Fruit fly (Drosophila melanogaster): ENCODE results near the gene CG42729.

Gene CG42729

dm6 chr3L:15504687-15505086 lies 22.6 kb downstream of the CG42729 start, which contains the start of gene CG7857 (continued):
- TF ChIP-seq Bteb2 (GFP tag; optimal IDR thresholded peaks at IDR 0.05) (no peak), CG6791 (GFP tag; IDR thresholded peaks at IDR 0.05; ENCODE audit: partially characterized antibody) (no peak), CG32532 (GFP tag; IDR thresholded peaks at IDR 0.05) (no peak), CG13287 (GFP tag; IDR thresholded peaks at IDR 0.05; ENCODE audit: partially characterized antibody) (peak; percentile 31; the same call in 1 of the 2 replicates), Neu2 (GFP tag; optimal IDR thresholded peaks at IDR 0.05; ENCODE audit: borderline replicate concordance) (no peak), nerfin-2 (GFP tag; IDR thresholded peaks at IDR 0.05; ENCODE audit: partially characterized antibody) (no peak), gfzf (GFP tag; optimal IDR thresholded peaks at IDR 0.05) (peak; percentile 62), rib (GFP tag; IDR thresholded peaks at IDR 0.05) (no peak), CG11247 (GFP tag; IDR thresholded peaks at IDR 0.05) (no peak), ac (GFP tag; optimal IDR thresholded peaks at IDR 0.05) (no peak), Spps (tag; optimal IDR thresholded peaks at IDR 0.05) (no peak), CG4282 (GFP tag; optimal IDR thresholded peaks at IDR 0.05) (no peak), slou (GFP tag; optimal IDR thresholded peaks at IDR 0.05) (no peak), Myb (GFP tag; optimal IDR thresholded peaks at IDR 0.05) (peak; percentile 43), MESR4 (GFP tag; optimal IDR thresholded peaks at IDR 0.05) (peak; percentile 32), gro (GFP tag; optimal IDR thresholded peaks at IDR 0.05) (no peak), CG14710 (tag; optimal IDR thresholded peaks at IDR 0.05) (peak; percentile 64), Dp (GFP tag; optimal IDR thresholded peaks at IDR 0.05) (peak; percentile 72), vvl (GFP tag; IDR thresholded peaks at IDR 0.05) (no peak), E2f2 (GFP tag; IDR thresholded peaks at IDR 0.05) (peak; percentile 81), lbe (GFP tag; optimal IDR thresholded peaks at IDR 0.05) (no peak), Poxn (GFP tag; IDR thresholded peaks at IDR 0.05) (no peak), sens-2 (GFP tag; IDR thresholded peaks at IDR 0.05) (no peak), pzg (GFP tag; optimal IDR thresholded peaks at IDR 0.05) (peak; percentile 38), CG1602 (GFP tag; optimal IDR thresholded peaks at IDR 0.05) (no peak), hth (optimal IDR thresholded peaks at IDR 0.05) (no peak), Dfd (GFP tag; optimal IDR thresholded peaks at IDR 0.05) (no peak), wdn (GFP tag; IDR thresholded peaks at IDR 0.05) (no peak), insv (GFP tag; optimal IDR thresholded peaks at IDR 0.05) (no peak), gt (GFP tag; IDR thresholded peaks at IDR 0.05) (no peak), gem (tag; optimal IDR thresholded peaks at IDR 0.05) (no peak), Doc2 (GFP tag; IDR thresholded peaks at IDR 0.05) (no peak), CG7786 (GFP tag; optimal IDR thresholded peaks at IDR 0.05) (no peak), CG31224 (GFP tag; IDR thresholded peaks at IDR 0.05) (no peak), sim (GFP tag; IDR thresholded peaks at IDR 0.05) (no peak), CG17612 (GFP tag; IDR thresholded peaks at IDR 0.05) (no peak), Side (GFP tag; optimal IDR thresholded peaks at IDR 0.05) (no peak), Hey (tag; optimal IDR thresholded peaks at IDR 0.05) (no peak)

DNA sequence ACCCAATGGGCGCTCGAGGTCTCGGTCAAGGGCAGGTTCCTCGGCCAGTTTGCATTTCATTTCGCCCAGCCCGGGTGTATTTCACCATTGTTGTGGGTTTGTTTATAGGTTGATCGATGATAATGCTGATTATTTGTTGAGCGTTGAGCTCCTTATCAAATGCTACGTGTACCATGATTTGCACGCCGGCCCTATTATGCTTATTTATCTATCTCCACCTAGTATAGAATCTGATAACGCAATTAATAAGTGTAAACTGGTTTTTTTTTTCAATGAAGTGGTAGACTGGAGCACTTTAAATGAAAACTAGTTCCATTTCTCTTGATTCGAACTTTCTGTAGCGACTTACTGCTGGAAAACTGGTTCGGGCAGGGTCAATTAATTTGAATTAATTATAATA lies 25.1 kb downstream of the CG42729 start:
- TF ChIP-seq ftz-f1 (GFP tag; optimal IDR thresholded peaks at IDR 0.05) (peak; percentile 43), sug (tag; optimal IDR thresholded peaks at IDR 0.05) (peak; percentile 26), exex (tag; optimal IDR thresholded peaks at IDR 0.05) (peak; percentile 89), sqz (GFP tag; optimal IDR thresholded peaks at IDR 0.05) (peak; percentile 33), CG15514 (GFP tag; optimal IDR thresholded peaks at IDR 0.05) (peak; percentile 87), sens (GFP tag) (peak; percentile 73), CG34376 (GFP tag; optimal IDR thresholded peaks at IDR 0.05) (peak; percentile 53), rib (GFP tag; IDR thresholded peaks at IDR 0.05) (0 out of 2 replicates have a peak, but pooled peaks have one; percentile 25), grn (GFP tag; optimal IDR thresholded peaks at IDR 0.05) (peak; percentile 82), da (GFP tag; optimal IDR thresholded peaks at IDR 0.05) (no peak), chm (GFP tag; IDR thresholded peaks at IDR 0.05) (no peak), CG17186 (GFP tag; optimal IDR thresholded peaks at IDR 0.05) (no peak), mirr (GFP tag; optimal IDR thresholded peaks at IDR 0.05) (peak; percentile 58), Med (GFP tag) (peak; percentile 15)

Data from whole organism, embryonic.